Fruit fly (Drosophila melanogaster): ENCODE results near the gene alpha4GT1.

DNA sequence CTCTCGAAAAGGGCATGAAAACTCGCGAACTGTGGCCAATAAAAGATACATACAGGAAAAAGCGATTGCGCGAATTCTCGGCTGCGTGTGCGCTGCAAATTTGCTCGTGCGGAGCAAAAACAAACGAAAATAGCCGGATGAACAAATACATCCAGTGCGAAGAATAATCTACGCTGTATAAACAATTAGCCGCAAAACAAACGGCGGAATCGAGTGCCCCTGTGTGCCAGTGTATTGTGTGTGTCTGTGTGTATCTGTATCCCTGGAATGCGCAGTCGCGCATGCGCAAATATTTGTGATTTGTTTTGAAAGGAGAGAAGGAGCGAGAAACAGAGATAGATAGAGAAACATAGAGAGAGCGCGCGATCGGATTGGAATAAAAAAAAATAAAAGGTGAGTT is 23.3 kb downstream of the alpha4GT1 start:
- TF ChIP-seq HLHmδ (GFP tag; optimal IDR thresholded peaks at IDR 0.05), result no peak
- no peak for TF ChIP-seq NC2α (GFP tag; optimal IDR thresholded peaks at IDR 0.05)
- no peak for TF ChIP-seq bowl (GFP tag; IDR thresholded peaks at IDR 0.05)
- TF ChIP-seq Dfd (GFP tag; optimal IDR thresholded peaks at IDR 0.05), result no peak
- TF ChIP-seq MESR4 (GFP tag; optimal IDR thresholded peaks at IDR 0.05), result no peak
- TF ChIP-seq CG3163 (GFP tag; optimal IDR thresholded peaks at IDR 0.05), result no peak
- TF ChIP-seq CG10565 (GFP tag; optimal IDR thresholded peaks at IDR 0.05), result no peak
- TF ChIP-seq ro (GFP tag; IDR thresholded peaks at IDR 0.05), result no peak
- no peak for TF ChIP-seq Spps (tag; optimal IDR thresholded peaks at IDR 0.05)
- TF ChIP-seq sens (GFP tag), result peak; percentile 15
- TF ChIP-seq CG16813 (GFP tag; IDR thresholded peaks at IDR 0.05; ENCODE audit: partially characterized antibody), result no peak
- no peak for TF ChIP-seq CG10654 (GFP tag; optimal IDR thresholded peaks at IDR 0.05)
- no peak for TF ChIP-seq CG12659 (GFP tag; optimal IDR thresholded peaks at IDR 0.05)
- TF ChIP-seq psq (GFP tag; optimal IDR thresholded peaks at IDR 0.05), result no peak

Data from whole organism, embryonic.